Fruit fly (Drosophila melanogaster): ENCODE results near the gene RpL40.

RpL40 gene

DNA sequence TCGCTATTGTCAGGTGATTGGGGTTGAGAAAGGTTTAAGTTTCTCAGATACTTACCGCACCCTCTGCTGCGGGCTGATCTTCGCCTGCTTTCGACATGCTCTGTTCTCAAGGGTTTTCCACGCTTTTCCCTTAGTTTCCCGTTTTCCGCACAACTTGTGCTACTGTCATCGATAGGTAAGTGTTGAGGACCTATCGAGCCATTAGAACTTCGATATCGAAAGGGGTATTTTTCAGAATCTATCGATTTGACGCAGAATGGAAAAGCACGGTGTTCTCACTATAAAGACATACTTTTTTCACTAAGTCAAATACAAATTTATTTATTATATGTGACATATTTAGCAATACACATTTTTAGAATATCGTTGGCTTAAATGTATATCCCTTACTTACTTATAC lies 707 bp upstream of the RpL40 start, which contains the start of gene CG3702 (continued):
- TF ChIP-seq sd (tag; optimal IDR thresholded peaks at IDR 0.05) (no peak), CG11093 (GFP tag; IDR thresholded peaks at IDR 0.05) (no peak), E2f2 (GFP tag; IDR thresholded peaks at IDR 0.05) (peak; percentile 8; the same call in 1 of the 2 replicates), CG2712 (tag; optimal IDR thresholded peaks at IDR 0.05) (peak; percentile 25), Hr78 (GFP tag; optimal IDR thresholded peaks at IDR 0.05) (no peak), CG14014 (GFP tag; IDR thresholded peaks at IDR 0.05) (0 out of 2 replicates have a peak, but pooled peaks have one; percentile 9), tna (GFP tag; IDR thresholded peaks at IDR 0.05; ENCODE audit: partially characterized antibody) (peak; percentile 77), Dref (GFP tag; IDR thresholded peaks at IDR 0.05) (peak; percentile 91)

dm6 chr2L:4230562-4230961 lies 3.1 kb downstream of the RpL40 start:
- peak; percentile 24 for TF ChIP-seq Fer3 (tag; optimal IDR thresholded peaks at IDR 0.05)
- TF ChIP-seq CG2202 (tag; optimal IDR thresholded peaks at IDR 0.05) = no peak
- peak; percentile 8 for TF ChIP-seq dmrt99B (tag; optimal IDR thresholded peaks at IDR 0.05)
- TF ChIP-seq Max (GFP tag; optimal IDR thresholded peaks at IDR 0.05) = no peak
- TF ChIP-seq CG11504 (tag; optimal IDR thresholded peaks at IDR 0.05) = peak; percentile 20
- TF ChIP-seq lab (GFP tag; optimal IDR thresholded peaks at IDR 0.05) = peak; percentile 29
- no peak for TF ChIP-seq CG14710 (tag; optimal IDR thresholded peaks at IDR 0.05)
- TF ChIP-seq cad (GFP tag; optimal IDR thresholded peaks at IDR 0.05) = no peak
- TF ChIP-seq exex (tag; optimal IDR thresholded peaks at IDR 0.05) = no peak
- no peak for TF ChIP-seq CG12071 (GFP tag; optimal IDR thresholded peaks at IDR 0.05)
- TF ChIP-seq sens (GFP tag) = peak; percentile 69
- TF ChIP-seq Spps (tag; optimal IDR thresholded peaks at IDR 0.05) = no peak
- TF ChIP-seq NC2α (GFP tag; optimal IDR thresholded peaks at IDR 0.05) = no peak
- TF ChIP-seq CG11456 (GFP tag; IDR thresholded peaks at IDR 0.05) = no peak
- TF ChIP-seq Hmr (GFP tag; optimal IDR thresholded peaks at IDR 0.05) = peak; percentile 3
- TF ChIP-seq CG7839 (tag; optimal IDR thresholded peaks at IDR 0.05) = peak; percentile 7
- no peak for TF ChIP-seq CG11085 (GFP tag; IDR thresholded peaks at IDR 0.05)
- no peak for TF ChIP-seq Sox100B (GFP tag; optimal IDR thresholded peaks at IDR 0.05)
- no peak for TF ChIP-seq pho (GFP tag; optimal IDR thresholded peaks at IDR 0.05)
- peak; percentile 17 for TF ChIP-seq grau (tag; optimal IDR thresholded peaks at IDR 0.05)
- no peak for TF ChIP-seq CG4404 (GFP tag; IDR thresholded peaks at IDR 0.05)
- peak; percentile 25 for TF ChIP-seq CG2678 (tag; optimal IDR thresholded peaks at IDR 0.05)
- TF ChIP-seq Meics (GFP tag; optimal IDR thresholded peaks at IDR 0.05) = peak; percentile 21
- TF ChIP-seq CG4360 (GFP tag; IDR thresholded peaks at IDR 0.05) = no peak
- TF ChIP-seq CG2120 (GFP tag; optimal IDR thresholded peaks at IDR 0.05) = peak; percentile 21
- TF ChIP-seq CG7556 (GFP tag; optimal IDR thresholded peaks at IDR 0.05) = peak; percentile 6
- TF ChIP-seq Doc2 (GFP tag; IDR thresholded peaks at IDR 0.05) = no peak
- TF ChIP-seq Hr51 (GFP tag; optimal IDR thresholded peaks at IDR 0.05) = peak in 1 of 2 experiments; percentile 21
- no peak for TF ChIP-seq Lpt (GFP tag; optimal IDR thresholded peaks at IDR 0.05)
- TF ChIP-seq CG4617 (GFP tag; optimal IDR thresholded peaks at IDR 0.05; ENCODE audit: borderline replicate concordance) = no peak
- no peak for TF ChIP-seq CG7786 (GFP tag; optimal IDR thresholded peaks at IDR 0.05)
- no peak for TF ChIP-seq CG13424 (tag; optimal IDR thresholded peaks at IDR 0.05)
- TF ChIP-seq zen2 (GFP tag; IDR thresholded peaks at IDR 0.05; ENCODE audit: partially characterized antibody) = no peak
- peak; percentile 52 for TF ChIP-seq CG18599 (GFP tag; optimal IDR thresholded peaks at IDR 0.05)
- peak; percentile 23 for TF ChIP-seq gem (tag; optimal IDR thresholded peaks at IDR 0.05)
- TF ChIP-seq jumu (GFP tag; optimal IDR thresholded peaks at IDR 0.05) = no peak
- TF ChIP-seq Fer1 (GFP tag; optimal IDR thresholded peaks at IDR 0.05) = peak; percentile 16

All from whole organism, embryonic.